Fruit fly (Drosophila melanogaster) whole organism, embryonic: ENCODE measurements around the gene cnc.

ENCODE experiments used
- Bgb ChIP-seq: fragments of 200-800 bp; sonication (Bioruptor generic); IDR thresholded peaks from 2 replicates; pipeline ENCODE4 v1.3.6; 2022; ENCODE audit warnings: missing biosample characterization, missing genetic modification characterization; ENCODE audit not compliant: partially characterized antibody
- BtbVII ChIP-seq: fragments of 200-800 bp; sonication (Bioruptor generic); optimal IDR thresholded peaks from 3 replicates; lab custom pipeline; 2017; ENCODE audit warnings: missing biosample characterization, mild to moderate bottlenecking, missing genetic modification characterization
- CG10274 ChIP-seq: fragments of 200-800 bp; sonication (Bioruptor generic); optimal IDR thresholded peaks from 3 replicates; lab custom pipeline; 2017; ENCODE audit warnings: missing biosample characterization, mild to moderate bottlenecking, missing genetic modification characterization
- CG10654 ChIP-seq: fragments of 200-800 bp; sonication (Bioruptor generic); optimal IDR thresholded peaks from 2 replicates; lab custom pipeline; 2016; ENCODE audit warnings: missing biosample characterization, missing genetic modification characterization
- CG10979 ChIP-seq: fragments of 200-800 bp; sonication (Bioruptor generic); optimal IDR thresholded peaks from 2 replicates; lab custom pipeline; 2018; ENCODE audit warnings: missing biosample characterization, mild to moderate bottlenecking, missing genetic modification characterization, moderate library complexity
- CG11093 ChIP-seq: fragments of 200-800 bp; sonication (Bioruptor generic); IDR thresholded peaks from 3 replicates; pipeline ENCODE4 v1.3.6; 2022; ENCODE audit warnings: missing biosample characterization, missing genetic modification characterization
- CG17328 ChIP-seq: fragments of 200-800 bp; sonication (Bioruptor generic); IDR thresholded peaks from 2 replicates; pipeline ENCODE4 v1.3.6; 2022; ENCODE audit warnings: missing biosample characterization, missing genetic modification characterization
- CG18262 ChIP-seq: fragments of 200-800 bp; optimal IDR thresholded peaks from 3 replicates; lab custom pipeline; 2019; ENCODE audit warnings: missing biosample characterization, mild to moderate bottlenecking, missing genetic modification characterization, moderate library complexity
- CG18619 ChIP-seq: fragments of 200-800 bp; sonication (Bioruptor generic); optimal IDR thresholded peaks from 3 replicates; lab custom pipeline; 2017; ENCODE audit warnings: missing biosample characterization, mild to moderate bottlenecking, missing genetic modification characterization
- CG2712 ChIP-seq: fragments of 200-800 bp; optimal IDR thresholded peaks from 3 replicates; lab custom pipeline; 2019; ENCODE audit warnings: missing biosample characterization, mild to moderate bottlenecking, missing genetic modification characterization, moderate library complexity
- CG30403 ChIP-seq: fragments of 200-800 bp; sonication (Bioruptor generic); optimal IDR thresholded peaks from 3 replicates; lab custom pipeline; 2016; ENCODE audit warnings: missing biosample characterization, missing genetic modification characterization
- CG34376 ChIP-seq: fragments of 200-800 bp; sonication (Bioruptor generic); optimal IDR thresholded peaks from 2 replicates; lab custom pipeline; 2018; ENCODE audit warnings: missing biosample characterization, mild to moderate bottlenecking, missing genetic modification characterization
- CG3995 ChIP-seq: fragments of 200-800 bp; sonication (Bioruptor generic); optimal IDR thresholded peaks from 3 replicates; lab custom pipeline; 2016; ENCODE audit warnings: missing biosample characterization, missing genetic modification characterization
- CG42726 ChIP-seq: fragments of 200-800 bp; sonication (Bioruptor generic); IDR thresholded peaks from 2 replicates; pipeline ENCODE4 v1.3.6; 2022; ENCODE audit warnings: missing biosample characterization, missing genetic modification characterization; ENCODE audit not compliant: partially characterized antibody
- CG4360 ChIP-seq: fragments of 200-800 bp; sonication (Bioruptor generic); IDR thresholded peaks from 2 replicates; pipeline ENCODE4 v1.3.6; 2022; ENCODE audit warnings: missing biosample characterization, missing genetic modification characterization
- CG4820 ChIP-seq: fragments of 200-800 bp; sonication (Bioruptor generic); optimal IDR thresholded peaks from 3 replicates; lab custom pipeline; 2016; ENCODE audit warnings: missing biosample characterization, missing genetic modification characterization
- CG5953 ChIP-seq: fragments of 200-800 bp; sonication (Bioruptor generic); IDR thresholded peaks from 2 replicates; pipeline ENCODE4 v1.3.6; 2022; ENCODE audit warnings: missing biosample characterization, missing genetic modification characterization
- CG9817 ChIP-seq: fragments of 200-800 bp; sonication (Bioruptor generic); optimal IDR thresholded peaks from 2 replicates; lab custom pipeline; 2018; ENCODE audit warnings: missing biosample characterization, mild to moderate bottlenecking, missing genetic modification characterization, moderate library complexity
- D19A ChIP-seq: fragments of 200-800 bp; optimal IDR thresholded peaks from 3 replicates; lab custom pipeline; 2019; ENCODE audit warnings: missing biosample characterization, mild to moderate bottlenecking, missing genetic modification characterization, moderate library complexity
- Drgx ChIP-seq: fragments of 200-800 bp; sonication (Bioruptor generic); IDR thresholded peaks from 2 replicates; pipeline ENCODE4 v1.3.6; 2022; ENCODE audit warnings: missing biosample characterization, missing genetic modification characterization
- E2f1 ChIP-seq: fragments of 200-800 bp; sonication (Bioruptor generic); IDR thresholded peaks from 2 replicates; pipeline ENCODE4 v1.3.6; 2022; ENCODE audit warnings: missing biosample characterization, missing genetic modification characterization
- Ets65A ChIP-seq: fragments of 200-800 bp; sonication (Bioruptor generic); peaks from one replicate; lab custom pipeline; 2016; ENCODE audit warnings: missing biosample characterization, missing genetic modification characterization
- GATAe ChIP-seq: fragments of 200-800 bp; sonication (Bioruptor generic); conservative IDR thresholded peaks from 2 replicates; pipeline ENCODE4 v1.3.6; 2022; ENCODE audit warnings: missing biosample characterization, missing genetic modification characterization
- HLH4C ChIP-seq: fragments of 200-800 bp; sonication (Bioruptor generic); IDR thresholded peaks from 3 replicates; pipeline ENCODE4 v1.3.6; 2022; ENCODE audit warnings: missing biosample characterization, missing genetic modification characterization; ENCODE audit not compliant: partially characterized antibody
- Kr ChIP-seq: fragments of 200-800 bp; sonication (Bioruptor generic); optimal IDR thresholded peaks from 2 replicates; lab custom pipeline; 2017; ENCODE audit warnings: missing biosample characterization, mild to moderate bottlenecking, missing genetic modification characterization
- Med ChIP-seq: fragments of 200-800 bp; sonication (Bioruptor generic); peaks from one replicate; lab custom pipeline; 2016; ENCODE audit warnings: missing biosample characterization, missing genetic modification characterization, mild to moderate bottlenecking, inconsistent platforms, moderate library complexity
- Side ChIP-seq: fragments of 200-800 bp; sonication (Bioruptor generic); optimal IDR thresholded peaks from 2 replicates; lab custom pipeline; 2016; ENCODE audit warnings: missing biosample characterization, missing genetic modification characterization
- Trl ChIP-seq, 3 experiments: fragments of >200 bp in 2 of 3; fragments of 200-800 bp in 1 of 3; sonication (Bioruptor generic) in 1 of 3; optimal IDR thresholded peaks; 2 replicates in 1 of 3; 3 replicates in 2 of 3; lab custom pipeline; 2016 to 2017; ENCODE audit warnings: missing biosample characterization in 1 of 3, missing genetic modification characterization in 1 of 3
- Xbp1 ChIP-seq: fragments of 200-800 bp; sonication (Bioruptor generic); optimal IDR thresholded peaks from 3 replicates; lab custom pipeline; 2016; ENCODE audit warnings: missing biosample characterization, mild to moderate bottlenecking, missing genetic modification characterization
- Xrp1 ChIP-seq: fragments of 200-800 bp; sonication (Bioruptor generic); IDR thresholded peaks from 2 replicates; pipeline ENCODE4 v1.3.6; 2022; ENCODE audit warnings: missing biosample characterization, missing genetic modification characterization
- al ChIP-seq: fragments of 200-800 bp; sonication (Bioruptor generic); IDR thresholded peaks from 2 replicates; pipeline ENCODE4 v1.3.6; 2022; ENCODE audit warnings: missing biosample characterization, missing genetic modification characterization
- ara ChIP-seq: fragments of 200-800 bp; sonication (Bioruptor generic); IDR thresholded peaks from 2 replicates; pipeline ENCODE4 v1.3.6; 2022; ENCODE audit warnings: missing biosample characterization, missing genetic modification characterization
- crc ChIP-seq: fragments of 200-800 bp; sonication (Bioruptor generic); optimal IDR thresholded peaks from 2 replicates; lab custom pipeline; 2016; ENCODE audit warnings: missing biosample characterization, missing genetic modification characterization
- crol ChIP-seq: fragments of 200-800 bp; sonication (Bioruptor generic); IDR thresholded peaks from 2 replicates; pipeline ENCODE4 v1.3.6; 2022; ENCODE audit warnings: missing biosample characterization, missing genetic modification characterization
- esg ChIP-seq: fragments of 200-800 bp; sonication (Bioruptor generic); conservative IDR thresholded peaks from 2 replicates; pipeline ENCODE4 v1.3.6; 2022; ENCODE audit warnings: missing biosample characterization, missing genetic modification characterization
- fd3F ChIP-seq: fragments of 200-800 bp; sonication (Bioruptor generic); optimal IDR thresholded peaks from 2 replicates; lab custom pipeline; 2018; ENCODE audit warnings: missing biosample characterization, mild to moderate bottlenecking, missing genetic modification characterization, moderate library complexity
- fu2 ChIP-seq: fragments of 200-800 bp; sonication (Bioruptor generic); optimal IDR thresholded peaks from 2 replicates; lab custom pipeline; 2016; ENCODE audit warnings: missing biosample characterization, missing genetic modification characterization
- gem ChIP-seq: fragments of 200-800 bp; sonication (Bioruptor generic); optimal IDR thresholded peaks from 2 replicates; lab custom pipeline; 2019; ENCODE audit warnings: missing biosample characterization, mild to moderate bottlenecking, missing genetic modification characterization, moderate library complexity
- grau ChIP-seq: fragments of 200-800 bp; optimal IDR thresholded peaks from 3 replicates; lab custom pipeline; 2019; ENCODE audit warnings: missing biosample characterization, mild to moderate bottlenecking, missing genetic modification characterization, moderate library complexity
- hbn ChIP-seq: fragments of 200-800 bp; sonication (Bioruptor generic); IDR thresholded peaks from 2 replicates; pipeline ENCODE4 v1.3.6; 2022; ENCODE audit warnings: missing biosample characterization, missing genetic modification characterization; ENCODE audit not compliant: partially characterized antibody
- lab ChIP-seq: fragments of 200-800 bp; sonication (Bioruptor generic); optimal IDR thresholded peaks from 3 replicates; lab custom pipeline; 2017; ENCODE audit warnings: missing biosample characterization, missing genetic modification characterization, mild to moderate bottlenecking, moderate library complexity, missing genetic modification reagents
- lbe ChIP-seq: fragments of 200-800 bp; sonication (Bioruptor generic); optimal IDR thresholded peaks from 2 replicates; lab custom pipeline; 2016; ENCODE audit warnings: missing biosample characterization, mild to moderate bottlenecking, missing genetic modification characterization
- lola ChIP-seq, 3 experiments: fragments of >200 bp in 2 of 3; fragments of 200-800 bp in 1 of 3; sonication (Bioruptor generic) in 1 of 3; optimal IDR thresholded peaks; 2 replicates each; lab custom pipeline; 2017 to 2019; ENCODE audit warnings: missing biosample characterization in 3 of 3, missing genetic modification characterization in 3 of 3, mild to moderate bottlenecking in 1 of 3, moderate library complexity in 1 of 3
- nom ChIP-seq: fragments of 200-800 bp; sonication (Bioruptor generic); optimal IDR thresholded peaks from 2 replicates; lab custom pipeline; 2017; ENCODE audit warnings: missing biosample characterization, missing genetic modification characterization, mild to moderate bottlenecking, moderate library complexity, missing genetic modification reagents
- oc ChIP-seq: fragments of 200-800 bp; sonication (Bioruptor generic); optimal IDR thresholded peaks from 2 replicates; lab custom pipeline; 2018; ENCODE audit warnings: missing biosample characterization, mild to moderate bottlenecking, missing genetic modification characterization, moderate library complexity
- prd ChIP-seq, 3 experiments: fragments of >200 bp in 2 of 3; fragments of 200-800 bp in 1 of 3; sonication (Bioruptor generic) in 1 of 3; optimal IDR thresholded peaks in 2 of 3; IDR thresholded peaks in 1 of 3; 2 replicates in 2 of 3; 3 replicates in 1 of 3; pipeline versions ENCODE4 v1.3.6 to Lab custom; 2017 to 2022; ENCODE audit warnings: missing biosample characterization in 1 of 3, missing genetic modification characterization in 1 of 3
- run ChIP-seq: fragments of 200-800 bp; sonication (Bioruptor generic); optimal IDR thresholded peaks from 3 replicates; lab custom pipeline; 2018; ENCODE audit warnings: missing biosample characterization, mild to moderate bottlenecking, missing genetic modification characterization
- zfh1 ChIP-seq: fragments of 200-800 bp; sonication (Bioruptor generic); IDR thresholded peaks from 3 replicates; pipeline ENCODE4 v1.3.6; 2022; ENCODE audit warnings: missing biosample characterization, missing genetic modification characterization

cnc gene

dm6 chr3R:23148433-23148832 lies 78.1 kb downstream of the cnc start:
- TF ChIP-seq nom (GFP tag; lab: Kevin White, UChicago), result peak; percentile 39
- TF ChIP-seq Drgx (GFP tag; lab: Robert Waterston, UW), result peak; percentile 34; the same call in 1 of the 2 replicates
- TF ChIP-seq zfh1 (GFP tag; lab: Robert Waterston, UW), result no peak
- TF ChIP-seq CG4820 (GFP tag; lab: Kevin White, UChicago), result no peak
- 0 out of 2 replicates have a peak, but pooled peaks have one; percentile 11 for TF ChIP-seq ara (GFP tag; lab: Robert Waterston, UW)
- peak; percentile 94 for TF ChIP-seq CG10274 (GFP tag; lab: Kevin White, UChicago)
- no peak for TF ChIP-seq esg (GFP tag; lab: Robert Waterston, UW)

DNA sequence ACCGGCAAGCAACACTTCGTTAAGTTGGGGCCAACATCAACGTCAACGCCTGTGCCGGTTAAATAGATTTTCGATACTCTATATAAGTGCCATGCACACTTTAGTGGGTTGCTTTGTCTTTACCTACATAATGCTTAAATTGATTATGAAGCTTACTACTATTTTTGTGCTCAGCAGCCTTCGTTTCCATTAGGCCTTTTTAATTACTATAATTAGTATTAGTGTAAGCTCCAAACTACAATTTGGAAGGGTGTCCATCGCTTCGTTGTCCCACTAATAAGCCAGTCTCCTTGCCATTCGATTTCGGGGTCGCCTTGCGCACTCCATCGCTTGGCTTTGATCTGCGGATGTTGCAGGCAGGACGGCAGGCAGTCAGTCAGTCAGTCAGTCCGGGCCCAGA lies 78.9 kb downstream of the cnc start:
- no peak for TF ChIP-seq CG18619 (GFP tag; lab: Kevin White, UChicago)
- TF ChIP-seq GATAe (GFP tag; lab: Robert Waterston, UW), result no peak
- TF ChIP-seq lbe, result peak; percentile 64
- TF ChIP-seq crol (GFP tag; lab: Robert Waterston, UW), result peak; percentile 1; the same call in 1 of the 2 replicates
- peak; percentile 26 for TF ChIP-seq gem (tag; lab: Kevin White, UChicago)
- TF ChIP-seq CG10979 (tag; lab: Kevin White, UChicago), result peak; percentile 0
- TF ChIP-seq CG34376 (GFP tag; lab: Kevin White, UChicago), result no peak
- TF ChIP-seq Xrp1 (GFP tag; lab: Robert Waterston, UW), result peak; percentile 30; the same call in 1 of the 2 replicates
- no peak for TF ChIP-seq fu2 (GFP tag; lab: Kevin White, UChicago)
- no peak for TF ChIP-seq fd3F (GFP tag; lab: Kevin White, UChicago)
- TF ChIP-seq Kr, result no peak
- TF ChIP-seq CG11093 (GFP tag; lab: Robert Waterston, UW), result no peak
- no peak for TF ChIP-seq oc (tag; lab: Kevin White, UChicago)
- no peak for TF ChIP-seq E2f1 (GFP tag; lab: Robert Waterston, UW)
- TF ChIP-seq Ets65A (GFP tag; lab: Kevin White, UChicago), result no peak
- TF ChIP-seq CG5953 (GFP tag; lab: Robert Waterston, UW), result no peak
- no peak for TF ChIP-seq CG17328
- no peak for TF ChIP-seq Trl (optimal IDR thresholded peaks at IDR 0.05; lab: Kevin White, UChicago)
- TF ChIP-seq Trl (GFP tag; optimal IDR thresholded peaks at IDR 0.05; lab: Kevin White, UChicago), result no peak
- TF ChIP-seq crc, result no peak
- peak in 1 of 3 experiments; percentile 2 for TF ChIP-seq lola (GFP tag; optimal IDR thresholded peaks at IDR 0.05; lab: Kevin White, UChicago)
- no peak for TF ChIP-seq hbn (GFP tag; lab: Robert Waterston, UW)
- TF ChIP-seq CG9817 (tag; lab: Kevin White, UChicago), result no peak
- TF ChIP-seq D19A (tag; lab: Kevin White, UChicago), result peak; percentile 88
- no peak for TF ChIP-seq CG42726
- TF ChIP-seq CG18262, result no peak
- no peak for TF ChIP-seq Xbp1 (GFP tag; lab: Kevin White, UChicago)
- TF ChIP-seq CG10654 (GFP tag; lab: Kevin White, UChicago), result no peak
- TF ChIP-seq Drgx (GFP tag; lab: Robert Waterston, UW), result peak; percentile 64
- TF ChIP-seq Med (GFP tag; lab: Kevin White, UChicago), result peak; percentile 47
- TF ChIP-seq CG4360 (GFP tag; lab: Robert Waterston, UW), result no peak
- peak; percentile 16 for TF ChIP-seq CG2712
- TF ChIP-seq BtbVII (GFP tag; lab: Kevin White, UChicago), result no peak
- TF ChIP-seq run (tag; lab: Kevin White, UChicago), result no peak
- TF ChIP-seq Side (GFP tag; lab: Kevin White, UChicago), result no peak
- no peak for TF ChIP-seq CG30403 (GFP tag; lab: Kevin White, UChicago)
- no peak for TF ChIP-seq al
- no peak for TF ChIP-seq grau (tag; lab: Kevin White, UChicago)
- TF ChIP-seq Bgb (GFP tag; lab: Robert Waterston, UW), result no peak
- no peak for TF ChIP-seq zfh1 (GFP tag; lab: Robert Waterston, UW)
- TF ChIP-seq HLH4C, result no peak
- TF ChIP-seq CG3995 (GFP tag; lab: Kevin White, UChicago), result no peak
- TF ChIP-seq prd (optimal IDR thresholded peaks at IDR 0.05; lab: Kevin White, UChicago), result no peak
- TF ChIP-seq prd (GFP tag; IDR thresholded peaks at IDR 0.05; lab: Robert Waterston, UW), result no peak
- TF ChIP-seq lab (GFP tag; lab: Kevin White, UChicago), result no peak
